Worm (Caenorhabditis elegans): ENCODE measurements around the gene F59B10.6.

Gene F59B10.6

ce11 chrII:10545924-10546783 is 21.9 kb upstream of the F59B10.6 start (continued):
- no peak for TF ChIP-seq duxl-1 (tag; optimal IDR thresholded peaks at IDR 0.05; ENCODE audit: poor library complexity)
- TF ChIP-seq spr-3 (GFP tag; optimal IDR thresholded peaks at IDR 0.05) = no peak
- TF ChIP-seq dmd-8 (GFP tag; IDR thresholded peaks at IDR 0.05) = peak; percentile 10; the same call in 1 of the 2 replicates
- TF ChIP-seq hif-1 (tag; optimal IDR thresholded peaks at IDR 0.05) = no peak
- peak; percentile 63; the same call in 1 of the 2 replicates for TF ChIP-seq snpc-1.2 (GFP tag; IDR thresholded peaks at IDR 0.05)
- TF ChIP-seq daf-12 (tag; optimal IDR thresholded peaks at IDR 0.05) = no peak
- TF ChIP-seq hlh-11 (tag; optimal IDR thresholded peaks at IDR 0.05) = no peak
- TF ChIP-seq gei-8 (GFP tag; optimal IDR thresholded peaks at IDR 0.05) = no peak
- peak; percentile 37 for TF ChIP-seq hlh-30 (tag; optimal IDR thresholded peaks at IDR 0.05; ENCODE audit: insufficient read depth)
- TF ChIP-seq php-3 (GFP tag; IDR thresholded peaks at IDR 0.05) = peak; percentile 35; the same call in 1 of the 2 replicates
- peak; percentile 3 for TF ChIP-seq mxl-3 (GFP tag; optimal IDR thresholded peaks at IDR 0.05)
- no peak for TF ChIP-seq arid-1 (GFP tag; conservative IDR thresholded peaks at IDR 0.05)
- peak; percentile 25; the same call in 1 of the 2 replicates for TF ChIP-seq Y48G9A.11 (GFP tag; IDR thresholded peaks at IDR 0.05)
- TF ChIP-seq fos-1 (tag; optimal IDR thresholded peaks at IDR 0.05) = no peak
- TF ChIP-seq tra-1 (GFP tag; IDR thresholded peaks at IDR 0.05) = peak; percentile 41; the same call in 1 of the 2 replicates
- no peak for TF ChIP-seq rbr-2 (tag; optimal IDR thresholded peaks at IDR 0.05)
- TF ChIP-seq egl-43 (GFP tag; IDR thresholded peaks at IDR 0.05) = peak; percentile 62; the same call in 1 of the 2 replicates
- no peak for TF ChIP-seq mxl-2 (GFP tag; conservative IDR thresholded peaks at IDR 0.05)
- peak; percentile 4 for TF ChIP-seq ztf-7 (tag; optimal IDR thresholded peaks at IDR 0.05)
- TF ChIP-seq F44E2.7 (GFP tag; IDR thresholded peaks at IDR 0.05) = no peak
- peak; percentile 28 for TF ChIP-seq ama-1 (optimal IDR thresholded peaks at IDR 0.05)
- peak; percentile 46 for TF ChIP-seq nhr-11 (tag; optimal IDR thresholded peaks at IDR 0.05)
- 0 out of 2 replicates have a peak, but pooled peaks have one; percentile 18 for TF ChIP-seq lin-1 (GFP tag; IDR thresholded peaks at IDR 0.05)
- no peak for TF ChIP-seq nhr-28 (tag; optimal IDR thresholded peaks at IDR 0.05)
- no peak for TF ChIP-seq T20F7.1 (GFP tag; optimal IDR thresholded peaks at IDR 0.05)
- TF ChIP-seq ceh-28 (tag; optimal IDR thresholded peaks at IDR 0.05) = no peak
- TF ChIP-seq zfp-3 (GFP tag; conservative IDR thresholded peaks at IDR 0.05) = peak; percentile 8
- no peak for TF ChIP-seq D1046.2 (GFP tag; IDR thresholded peaks at IDR 0.05)
- TF ChIP-seq unc-39 (tag; optimal IDR thresholded peaks at IDR 0.05) = no peak

ce11 chrII:10545213-10545612 is 20.9 kb upstream of the F59B10.6 start:
- TF ChIP-seq ceh-62 (tag; optimal IDR thresholded peaks at IDR 0.05) (no peak), sdz-12 (GFP tag; optimal IDR thresholded peaks at IDR 0.05) (peak; percentile 68), T20F7.1 (GFP tag; optimal IDR thresholded peaks at IDR 0.05) (peak; percentile 2), snpc-1.2 (GFP tag; IDR thresholded peaks at IDR 0.05) (peak; percentile 64; the same call in 1 of the 2 replicates), nhr-48 (tag; optimal IDR thresholded peaks at IDR 0.05) (no peak), egl-43 (GFP tag; IDR thresholded peaks at IDR 0.05) (peak; percentile 50), lin-1 (GFP tag; IDR thresholded peaks at IDR 0.05) (peak; percentile 15; the same call in 1 of the 2 replicates), ama-1 (optimal IDR thresholded peaks at IDR 0.05) (peak; percentile 84), hmg-1.1 (GFP tag; IDR thresholded peaks at IDR 0.05) (0 out of 2 replicates have a peak, but pooled peaks have one; percentile 5), nhr-237 (tag; optimal IDR thresholded peaks at IDR 0.05) (no peak), nhr-28 (tag; optimal IDR thresholded peaks at IDR 0.05) (no peak), zfp-3 (GFP tag; conservative IDR thresholded peaks at IDR 0.05) (0 out of 2 replicates have a peak, but pooled peaks have one; percentile 24), mdt-29 (GFP tag; IDR thresholded peaks at IDR 0.05) (no peak; the same call in 1 of the 2 replicates), ztf-11 (tag; optimal IDR thresholded peaks at IDR 0.05) (no peak), nhr-25 (tag; optimal IDR thresholded peaks at IDR 0.05; ENCODE audit: borderline replicate concordance, insufficient read depth) (peak; percentile 3), cey-2 (tag; optimal IDR thresholded peaks at IDR 0.05; ENCODE audit: borderline replicate concordance, insufficient read depth) (no peak), daf-12 (tag; optimal IDR thresholded peaks at IDR 0.05) (no peak), lin-38 (GFP tag; IDR thresholded peaks at IDR 0.05) (peak; percentile 42; the same call in 1 of the 2 replicates), nhr-102 (tag; optimal IDR thresholded peaks at IDR 0.05) (no peak), madf-5 (GFP tag; IDR thresholded peaks at IDR 0.05) (peak in 1 of 2 experiments; percentile 49; a peak in 1 of 4 replicates), aha-1 (tag) (peak; percentile 99), lir-3 (tag; optimal IDR thresholded peaks at IDR 0.05) (no peak), jun-1 (tag; optimal IDR thresholded peaks at IDR 0.05) (no peak), lim-7 (GFP tag; IDR thresholded peaks at IDR 0.05) (0 out of 2 replicates have a peak, but pooled peaks have one; percentile 55), Y75B8A.6 (GFP tag; IDR thresholded peaks at IDR 0.05) (peak; percentile 75; the same call in 1 of the 2 replicates), dmd-6 (GFP tag; IDR thresholded peaks at IDR 0.05) (no peak)

Data from whole organism, L4 larva.